Fruit fly (Drosophila melanogaster) ovary, adult (tissue): ENCODE results near the gene xmas.

Source experiments
- CG17801 ChIP-seq: fragments of 200-800 bp; optimal IDR thresholded peaks from 2 replicates; lab custom pipeline; 2019; ENCODE audit warnings: missing biosample characterization, mild to moderate bottlenecking, missing genetic modification characterization, moderate library complexity; ENCODE audit not compliant: partially characterized antibody

The xmas gene

DNA sequence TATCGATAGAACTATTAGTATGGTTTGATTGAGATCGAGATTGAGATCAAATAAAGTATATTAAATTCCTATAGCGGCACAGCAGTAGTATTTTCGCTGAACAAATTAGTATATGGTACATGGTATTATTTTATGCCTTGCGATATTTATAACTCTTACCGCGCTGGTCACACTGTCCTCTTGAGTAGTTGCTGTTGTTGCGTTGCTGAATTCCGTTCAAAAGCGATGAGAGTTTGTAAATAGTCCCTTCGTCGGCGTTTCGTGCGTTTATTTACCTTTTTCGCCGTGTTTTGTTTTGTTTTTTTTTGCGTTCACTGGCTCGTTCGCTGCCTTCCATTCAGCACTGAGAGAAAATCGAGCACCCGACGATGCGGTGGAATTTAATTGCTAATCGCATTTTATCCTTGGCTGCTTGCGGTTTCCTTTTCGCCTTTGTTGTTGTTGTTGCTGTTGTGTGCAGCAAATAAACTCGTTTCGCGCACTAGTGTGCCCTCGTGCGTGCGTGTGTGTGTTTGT is 51.6 kb downstream of the xmas start, which contains the start of gene CG5004:
CG5004 (plus strand) TSS at position 182 of the 516 bp plus-strand sequence.
- no peak for TF ChIP-seq CG17801 (GFP tag; lab: Kevin White, UChicago)

DNA sequence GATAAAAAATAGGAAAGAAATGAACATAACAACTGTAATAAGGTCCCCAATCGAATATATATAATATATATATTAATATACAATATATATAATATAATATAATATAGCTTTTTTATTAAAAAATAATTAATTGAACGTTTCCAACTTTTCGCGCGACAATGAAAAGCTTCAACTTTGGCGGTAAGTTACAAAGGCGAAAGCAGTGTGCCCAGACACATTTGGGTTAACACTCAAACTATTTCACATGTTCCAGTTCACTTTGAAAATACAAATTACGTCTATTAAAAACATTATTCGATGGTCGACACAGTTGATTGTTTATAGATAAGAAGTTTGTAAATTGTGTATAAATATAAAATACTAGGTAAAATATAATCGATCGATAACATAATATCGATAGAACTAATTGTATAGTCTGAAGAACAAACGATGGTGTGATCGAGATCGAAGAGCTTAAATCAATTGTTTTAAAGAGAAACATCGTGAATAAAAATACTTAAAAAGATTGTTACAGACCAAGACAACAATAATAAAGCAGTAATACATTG is 52.9 kb downstream of the xmas start:
- TF ChIP-seq CG17801 (GFP tag; lab: Kevin White, UChicago): no peak

DNA sequence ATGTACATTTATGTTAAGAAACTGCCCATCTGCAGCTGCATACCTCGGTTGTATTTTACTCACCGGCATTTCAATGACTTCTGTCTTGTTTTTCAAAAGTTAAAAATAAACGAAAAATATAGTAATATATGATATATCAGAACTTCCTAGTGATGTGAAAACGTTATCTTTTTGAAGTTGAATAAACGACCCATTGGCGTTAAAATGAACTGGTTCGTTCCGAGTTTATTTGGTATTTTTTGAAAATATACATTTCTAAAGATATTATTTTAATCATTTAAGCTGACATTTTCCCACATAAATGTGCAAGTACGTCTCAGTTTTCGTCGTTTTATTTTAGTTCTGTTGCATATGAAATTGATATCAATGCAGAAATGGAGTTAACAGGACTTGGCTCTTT is 53.4 kb downstream of the xmas start, which contains the start of gene Arpc3B:
Arpc3B (minus strand) TSS at position 146 of the 400 bp plus-strand sequence.
- TF ChIP-seq CG17801 (GFP tag; lab: Kevin White, UChicago): no peak
